Worm (Caenorhabditis elegans) whole organism, late embryonic: ENCODE measurements around the gene erl-1.

Source experiments
- F13H6.1 ChIP-seq: sonication (generic microtip); optimal IDR thresholded peaks from 2 replicates; lab custom pipeline; 2016; ENCODE audit warnings: missing genetic modification characterization, missing compliant biosample characterization
- T23F11.4 ChIP-seq: fragments of 200-800 bp; sonication (Bioruptor generic); optimal IDR thresholded peaks from 2 replicates; lab custom pipeline; 2018; ENCODE audit warnings: mild to moderate bottlenecking, missing genetic modification characterization, missing compliant biosample characterization
- Y22D7AL.16 ChIP-seq: sonication (generic microtip); optimal IDR thresholded peaks from 2 replicates; lab custom pipeline; 2016; ENCODE audit warnings: missing genetic modification characterization, missing compliant biosample characterization
- ama-1 ChIP-seq: fragments of 150-350 bp; optimal IDR thresholded peaks from 2 replicates; lab custom pipeline; 2014
- ceh-14 ChIP-seq: sonication (generic microtip); optimal IDR thresholded peaks from 2 replicates; lab custom pipeline; 2016; ENCODE audit warnings: missing genotype, missing genetic modification characterization, missing compliant biosample characterization
- ceh-19 ChIP-seq: fragments of 200-800 bp; sonication (Bioruptor generic); optimal IDR thresholded peaks from 2 replicates; lab custom pipeline; 2018; ENCODE audit warnings: mild to moderate bottlenecking, missing genetic modification characterization, missing compliant biosample characterization
- ceh-2 ChIP-seq: sonication (generic microtip); optimal IDR thresholded peaks from 2 replicates; lab custom pipeline; 2016; ENCODE audit warnings: missing genotype, missing genetic modification characterization, missing compliant biosample characterization
- ceh-24 ChIP-seq: sonication (generic microtip); optimal IDR thresholded peaks from 2 replicates; lab custom pipeline; 2016; ENCODE audit warnings: mild to moderate bottlenecking, missing genetic modification characterization, missing compliant biosample characterization
- ceh-30 ChIP-seq: fragments of 150-350 bp; optimal IDR thresholded peaks from 2 replicates; lab custom pipeline; 2014; ENCODE audit warnings: missing biosample characterization, missing genetic modification characterization
- ceh-31 ChIP-seq: sonication (generic microtip); optimal IDR thresholded peaks from 2 replicates; lab custom pipeline; 2016; ENCODE audit warnings: missing genetic modification characterization, missing compliant biosample characterization
- ceh-34 ChIP-seq: sonication (generic microtip); optimal IDR thresholded peaks from 2 replicates; lab custom pipeline; 2016; ENCODE audit warnings: mild to moderate bottlenecking, missing genetic modification characterization, missing compliant biosample characterization
- ceh-45 ChIP-seq: fragments of 200-800 bp; sonication (Bioruptor generic); IDR thresholded peaks from 2 replicates; pipeline ENCODE4 v1.3.6; 2022; ENCODE audit warnings: missing genetic modification reagents, missing genetic modification characterization, missing compliant biosample characterization
- ceh-48 ChIP-seq: sonication (generic microtip); optimal IDR thresholded peaks from 2 replicates; lab custom pipeline; 2016; ENCODE audit warnings: missing genetic modification characterization, inconsistent platforms, missing compliant biosample characterization
- ceh-6 ChIP-seq: fragments of 200-800 bp; sonication (Bioruptor generic); optimal IDR thresholded peaks from 2 replicates; lab custom pipeline; 2018; ENCODE audit warnings: mild to moderate bottlenecking, missing genetic modification characterization, missing compliant biosample characterization
- ceh-9 ChIP-seq: sonication (generic microtip); optimal IDR thresholded peaks from 2 replicates; lab custom pipeline; 2016; ENCODE audit warnings: mild to moderate bottlenecking, missing genetic modification characterization, inconsistent platforms, missing compliant biosample characterization
- dmd-4 ChIP-seq: sonication (generic microtip); optimal IDR thresholded peaks from 2 replicates; lab custom pipeline; 2016; ENCODE audit warnings: borderline replicate concordance, missing genetic modification characterization, missing compliant biosample characterization
- elt-4 ChIP-seq: sonication (generic microtip); optimal IDR thresholded peaks from 2 replicates; lab custom pipeline; 2016; ENCODE audit warnings: missing genetic modification characterization, missing compliant biosample characterization
- ets-4 ChIP-seq: sonication (generic microtip); optimal IDR thresholded peaks from 2 replicates; lab custom pipeline; 2016; ENCODE audit warnings: missing genetic modification characterization, missing compliant biosample characterization
- eyg-1 ChIP-seq: sonication (generic microtip); optimal IDR thresholded peaks from 2 replicates; lab custom pipeline; 2016; ENCODE audit warnings: missing genotype, missing genetic modification characterization, missing compliant biosample characterization
- fax-1 ChIP-seq: sonication (generic microtip); optimal IDR thresholded peaks from 2 replicates; lab custom pipeline; 2016; ENCODE audit warnings: missing genotype, missing genetic modification characterization, missing compliant biosample characterization
- fkh-6 ChIP-seq: sonication (generic microtip); optimal IDR thresholded peaks from 2 replicates; lab custom pipeline; 2016; ENCODE audit warnings: missing genetic modification characterization, missing compliant biosample characterization
- hlh-13 ChIP-seq: fragments of 200-800 bp; sonication (Bioruptor generic); optimal IDR thresholded peaks from 2 replicates; lab custom pipeline; 2018; ENCODE audit warnings: mild to moderate bottlenecking, missing genetic modification characterization, missing compliant biosample characterization
- hlh-30 ChIP-seq: sonication (generic microtip); optimal IDR thresholded peaks from 2 replicates; lab custom pipeline; 2017; ENCODE audit warnings: antibody characterized with exemption, missing genetic modification characterization, missing compliant biosample characterization; ENCODE audit not compliant: insufficient read depth
- hlh-8 ChIP-seq: sonication (generic microtip); optimal IDR thresholded peaks from 2 replicates; lab custom pipeline; 2016; ENCODE audit warnings: missing genotype, missing genetic modification characterization, missing compliant biosample characterization
- lim-6 ChIP-seq: sonication (generic microtip); optimal IDR thresholded peaks from 2 replicates; lab custom pipeline; 2016; ENCODE audit warnings: missing genetic modification characterization, missing compliant biosample characterization
- lin-11 ChIP-seq: fragments of 200-800 bp; sonication (Bioruptor generic); optimal IDR thresholded peaks from 2 replicates; lab custom pipeline; 2018; ENCODE audit warnings: mild to moderate bottlenecking, missing genetic modification characterization, missing compliant biosample characterization
- mec-3 ChIP-seq: sonication (generic microtip); optimal IDR thresholded peaks from 2 replicates; lab custom pipeline; 2016; ENCODE audit warnings: borderline replicate concordance, missing genetic modification characterization, missing compliant biosample characterization
- nhr-11 ChIP-seq: fragments of 150-350 bp; optimal IDR thresholded peaks from 2 replicates; lab custom pipeline; 2014; ENCODE audit warnings: missing biosample characterization, missing genetic modification characterization
- nhr-232 ChIP-seq: sonication (generic microtip); optimal IDR thresholded peaks from 2 replicates; lab custom pipeline; 2016; ENCODE audit warnings: missing genetic modification characterization, missing compliant biosample characterization
- odd-2 ChIP-seq: sonication (generic microtip); optimal IDR thresholded peaks from 2 replicates; lab custom pipeline; 2017; ENCODE audit warnings: antibody characterized with exemption, mild to moderate bottlenecking, missing genetic modification characterization, missing compliant biosample characterization
- pha-2 ChIP-seq: sonication (generic microtip); optimal IDR thresholded peaks from 2 replicates; lab custom pipeline; 2017; ENCODE audit warnings: mild to moderate bottlenecking, missing genetic modification characterization, missing compliant biosample characterization
- ref-2 ChIP-seq: sonication (generic microtip); optimal IDR thresholded peaks from 2 replicates; lab custom pipeline; 2016; ENCODE audit warnings: missing genetic modification characterization, missing compliant biosample characterization
- sdc-2 ChIP-seq: sonication (generic microtip); optimal IDR thresholded peaks from 2 replicates; lab custom pipeline; 2016; ENCODE audit warnings: missing genotype, missing genetic modification characterization, missing compliant biosample characterization
- sox-2 ChIP-seq: fragments of 200-800 bp; sonication (Bioruptor generic); IDR thresholded peaks from 2 replicates; pipeline ENCODE4 v1.3.6; 2022; ENCODE audit warnings: missing genetic modification reagents, missing genetic modification characterization, missing compliant biosample characterization
- sox-4 ChIP-seq: sonication (generic microtip); optimal IDR thresholded peaks from 2 replicates; lab custom pipeline; 2017; ENCODE audit warnings: mild to moderate bottlenecking, missing genetic modification characterization, inconsistent platforms, missing compliant biosample characterization
- syd-9 ChIP-seq: sonication (generic microtip); optimal IDR thresholded peaks from 2 replicates; lab custom pipeline; 2016; ENCODE audit warnings: mild to moderate bottlenecking, missing genetic modification characterization, moderate library complexity, missing compliant biosample characterization
- tbx-2 ChIP-seq: sonication (generic microtip); optimal IDR thresholded peaks from 2 replicates; lab custom pipeline; 2016; ENCODE audit warnings: missing genetic modification characterization, missing compliant biosample characterization
- tbx-7 ChIP-seq: sonication (generic microtip); optimal IDR thresholded peaks from 2 replicates; lab custom pipeline; 2016; ENCODE audit warnings: missing genotype, missing genetic modification characterization, missing compliant biosample characterization
- ttx-3 ChIP-seq: sonication (generic microtip); optimal IDR thresholded peaks from 2 replicates; lab custom pipeline; 2016; ENCODE audit warnings: missing genetic modification reagents, missing genetic modification characterization, missing compliant biosample characterization
- unc-3 ChIP-seq, 2 experiments: fragments of 200-800 bp in 1 of 2; sonication (Bioruptor generic) in 1 of 2; sonication (generic microtip) in 1 of 2; conservative IDR thresholded peaks in 1 of 2; optimal IDR thresholded peaks in 1 of 2; 2 replicates each; pipeline versions ENCODE4 v1.3.6 to Lab custom; 2016 to 2022; ENCODE audit warnings: missing compliant biosample characterization in 2 of 2, missing genetic modification characterization in 2 of 2, missing genetic modification reagents in 1 of 2
- unc-42 ChIP-seq: sonication (generic microtip); optimal IDR thresholded peaks from 2 replicates; lab custom pipeline; 2016; ENCODE audit warnings: missing genotype, missing genetic modification characterization, missing compliant biosample characterization
- unc-55 ChIP-seq: sonication (generic microtip); optimal IDR thresholded peaks from 2 replicates; lab custom pipeline; 2017; ENCODE audit warnings: missing biosample characterization, missing genetic modification reagents, missing genetic modification characterization
- unc-86 ChIP-seq: sonication (generic microtip); optimal IDR thresholded peaks from 2 replicates; lab custom pipeline; 2016; ENCODE audit warnings: missing genetic modification characterization, missing compliant biosample characterization

Gene erl-1

ce11 chrIV:12259161-12259870 is 28.4 kb upstream of the erl-1 start, which contains the start of gene Y39C12A.9:
Y39C12A.9 (minus strand) TSS chrIV:12259211.
- no peak for TF ChIP-seq ceh-6 (GFP tag; lab: Kevin White, UChicago)
- no peak for TF ChIP-seq hlh-30
- TF ChIP-seq fax-1 (tag; lab: Kevin White, UChicago) = no peak
- no peak for TF ChIP-seq fkh-6 (tag; lab: Kevin White, UChicago)
- TF ChIP-seq sox-4 (tag; lab: Kevin White, UChicago) = no peak
- TF ChIP-seq ceh-30 (tag; lab: Kevin White, UChicago) = no peak
- no peak for TF ChIP-seq nhr-232 (tag; lab: Kevin White, UChicago)
- TF ChIP-seq nhr-11 (tag; lab: Kevin White, UChicago) = no peak
- TF ChIP-seq unc-86 (tag; lab: Kevin White, UChicago) = no peak
- no peak for TF ChIP-seq ceh-45
- no peak for TF ChIP-seq ceh-2 (tag; lab: Kevin White, UChicago)
- no peak for TF ChIP-seq unc-3 (GFP tag; conservative IDR thresholded peaks at IDR 0.05; lab: Robert Waterston, UW)
- no peak for TF ChIP-seq unc-3 (tag; optimal IDR thresholded peaks at IDR 0.05; lab: Kevin White, UChicago)
- no peak for TF ChIP-seq ets-4 (tag; lab: Kevin White, UChicago)
- TF ChIP-seq F13H6.1 (tag; lab: Kevin White, UChicago) = no peak
- TF ChIP-seq tbx-2 (tag; lab: Kevin White, UChicago) = peak; percentile 40
- TF ChIP-seq unc-55 (GFP tag; lab: Kevin White, UChicago) = no peak
- TF ChIP-seq dmd-4 (tag; lab: Kevin White, UChicago) = no peak
- TF ChIP-seq ceh-9 (tag; lab: Kevin White, UChicago) = no peak
- TF ChIP-seq unc-42 (tag; lab: Kevin White, UChicago) = peak; percentile 8
- TF ChIP-seq ttx-3 (tag; lab: Kevin White, UChicago) = no peak
- no peak for TF ChIP-seq T23F11.4 (GFP tag; lab: Kevin White, UChicago)
- no peak for TF ChIP-seq tbx-7 (tag; lab: Kevin White, UChicago)
- no peak for TF ChIP-seq hlh-8 (tag; lab: Kevin White, UChicago)
- no peak for TF ChIP-seq hlh-13
- no peak for TF ChIP-seq sox-2 (GFP tag; lab: Robert Waterston, UW)
- no peak for TF ChIP-seq odd-2 (tag; lab: Kevin White, UChicago)
- peak; percentile 4 for TF ChIP-seq ceh-34 (tag; lab: Kevin White, UChicago)
- TF ChIP-seq ceh-31 (tag; lab: Kevin White, UChicago) = peak; percentile 8
- no peak for TF ChIP-seq eyg-1 (tag; lab: Kevin White, UChicago)

- TF ChIP-seq tbx-7 (tag; lab: Kevin White, UChicago) (no peak), lim-6 (tag; lab: Kevin White, UChicago) (no peak), pha-2 (no peak), eyg-1 (tag; lab: Kevin White, UChicago) (no peak), Y22D7AL.16 (tag; lab: Kevin White, UChicago) (no peak)
Observed at ce11 chrIV:12261353-12261752, 26.4 kb upstream of the erl-1 start, which contains the start of gene sre-14. sre-14 (minus strand) TSS chrIV:12261453.

- no peak for TF ChIP-seq ref-2 (tag; lab: Kevin White, UChicago)
- no peak for TF ChIP-seq elt-4 (tag; lab: Kevin White, UChicago)
- no peak for TF ChIP-seq syd-9 (tag; lab: Kevin White, UChicago)
- no peak for TF ChIP-seq ceh-48
- no peak for TF ChIP-seq tbx-2 (tag; lab: Kevin White, UChicago)
- TF ChIP-seq sdc-2 (tag; lab: Kevin White, UChicago) = no peak
- no peak for TF ChIP-seq ceh-19 (GFP tag; lab: Kevin White, UChicago)
- TF ChIP-seq unc-86 (tag; lab: Kevin White, UChicago) = no peak
- TF ChIP-seq ceh-14 (tag; lab: Kevin White, UChicago) = no peak
- TF ChIP-seq fkh-6 (tag; lab: Kevin White, UChicago) = no peak
- TF ChIP-seq odd-2 (tag; lab: Kevin White, UChicago) = no peak
- no peak for TF ChIP-seq ama-1
- no peak for TF ChIP-seq Y22D7AL.16 (tag; lab: Kevin White, UChicago)
- TF ChIP-seq mec-3 (tag; lab: Kevin White, UChicago) = no peak
- no peak for TF ChIP-seq sox-4 (tag; lab: Kevin White, UChicago)
- no peak for TF ChIP-seq lin-11
- no peak for TF ChIP-seq ceh-24 (tag; lab: Kevin White, UChicago)
- TF ChIP-seq unc-42 (tag; lab: Kevin White, UChicago) = no peak
Observed at ce11 chrIV:12265877-12266276, 21.9 kb upstream of the erl-1 start.
